Worm (Caenorhabditis elegans) whole organism, young adult: Measurements from ENCODE around the gene cdh-5.

Source experiments
- C06A6.2 ChIP-seq: fragments of 200-800 bp; sonication (Bioruptor generic); conservative IDR thresholded peaks from 2 replicates; pipeline ENCODE4 v1.3.6; 2022; ENCODE audit warnings: missing genetic modification characterization, missing compliant biosample characterization
- C17E4.6 ChIP-seq: fragments of 200-800 bp; sonication (Bioruptor generic); IDR thresholded peaks from 2 replicates; pipeline ENCODE4 v1.3.6; 2022; ENCODE audit warnings: missing genetic modification reagents, missing genetic modification characterization, missing compliant biosample characterization
- K11D2.4 ChIP-seq: fragments of 200-800 bp; sonication (Bioruptor generic); IDR thresholded peaks from 2 replicates; pipeline ENCODE4 v1.3.6; 2022; ENCODE audit warnings: missing genetic modification reagents, missing genetic modification characterization, missing compliant biosample characterization
- T26A5.8 ChIP-seq: sonication (generic microtip); optimal IDR thresholded peaks from 2 replicates; lab custom pipeline; 2016; ENCODE audit warnings: missing genetic modification characterization, missing compliant biosample characterization
- Y56A3A.18 ChIP-seq: fragments of 200-800 bp; sonication (Bioruptor generic); IDR thresholded peaks from 2 replicates; pipeline ENCODE4 v1.3.6; 2022; ENCODE audit warnings: missing genetic modification reagents, missing genetic modification characterization, missing compliant biosample characterization
- ZK185.1 ChIP-seq: sonication (generic microtip); optimal IDR thresholded peaks from 2 replicates; lab custom pipeline; 2016; ENCODE audit warnings: mild to moderate bottlenecking, missing genetic modification characterization, missing compliant biosample characterization; ENCODE audit not compliant: poor library complexity, severe bottlenecking
- athp-1 ChIP-seq: sonication (generic microtip); optimal IDR thresholded peaks from 2 replicates; lab custom pipeline; 2017; ENCODE audit warnings: mild to moderate bottlenecking, missing genetic modification characterization, missing compliant biosample characterization
- attf-3 ChIP-seq: fragments of 200-800 bp; sonication (Bioruptor generic); conservative IDR thresholded peaks from 2 replicates; pipeline ENCODE4 v1.3.6; 2022; ENCODE audit warnings: missing genetic modification reagents, missing genetic modification characterization, missing compliant biosample characterization
- attf-5 ChIP-seq: fragments of 200-800 bp; sonication (Bioruptor generic); optimal IDR thresholded peaks from 2 replicates; lab custom pipeline; 2018; ENCODE audit warnings: mild to moderate bottlenecking, missing genetic modification characterization, missing compliant biosample characterization
- bed-2 ChIP-seq: fragments of 200-800 bp; sonication (Bioruptor generic); IDR thresholded peaks from 2 replicates; pipeline ENCODE4 v1.3.6; 2022; ENCODE audit warnings: missing genetic modification reagents, missing genetic modification characterization, missing compliant biosample characterization
- ceh-27 ChIP-seq: fragments of 200-800 bp; sonication (Bioruptor generic); optimal IDR thresholded peaks from 2 replicates; lab custom pipeline; 2018; ENCODE audit warnings: mild to moderate bottlenecking, missing genetic modification characterization, moderate library complexity, missing compliant biosample characterization
- ceh-91 ChIP-seq: fragments of 200-800 bp; sonication (Bioruptor generic); IDR thresholded peaks from 2 replicates; pipeline ENCODE4 v1.3.6; 2022; ENCODE audit warnings: missing genetic modification reagents, missing genetic modification characterization, missing compliant biosample characterization
- egrh-3 ChIP-seq: fragments of 200-800 bp; sonication (Bioruptor generic); IDR thresholded peaks from 2 replicates; pipeline ENCODE4 v1.3.6; 2022; ENCODE audit warnings: missing genetic modification reagents, missing genetic modification characterization, missing compliant biosample characterization
- ekl-4 ChIP-seq: fragments of 200-800 bp; sonication (Bioruptor generic); IDR thresholded peaks from 2 replicates; pipeline ENCODE4 v1.3.6; 2022; ENCODE audit warnings: missing genetic modification reagents, missing genetic modification characterization, missing compliant biosample characterization
- fkh-3 ChIP-seq: sonication (generic microtip); optimal IDR thresholded peaks from 2 replicates; lab custom pipeline; 2016; ENCODE audit warnings: mild to moderate bottlenecking, missing genetic modification characterization, missing compliant biosample characterization
- hlh-12 ChIP-seq: sonication (generic microtip); optimal IDR thresholded peaks from 2 replicates; lab custom pipeline; 2016; ENCODE audit warnings: missing genetic modification characterization, missing compliant biosample characterization
- hmg-1.2 ChIP-seq: fragments of 200-800 bp; sonication (Bioruptor generic); IDR thresholded peaks from 2 replicates; pipeline ENCODE4 v1.3.6; 2022; ENCODE audit warnings: missing genetic modification reagents, missing genetic modification characterization, missing compliant biosample characterization
- hmg-20 ChIP-seq: fragments of 200-800 bp; sonication (Bioruptor generic); IDR thresholded peaks from 2 replicates; pipeline ENCODE4 v1.3.6; 2022; ENCODE audit warnings: missing genetic modification reagents, missing genetic modification characterization, missing compliant biosample characterization
- hrde-1 ChIP-seq: sonication (generic microtip); optimal IDR thresholded peaks from 2 replicates; lab custom pipeline; 2016; ENCODE audit warnings: missing genetic modification characterization, mild to moderate bottlenecking, missing compliant biosample characterization, moderate library complexity, missing genotype, missing genetic modification reagents, borderline replicate concordance
- let-607 ChIP-seq, 2 experiments: fragments of 200-800 bp in 1 of 2; sonication (Bioruptor generic) in 1 of 2; sonication (generic microtip) in 1 of 2; optimal IDR thresholded peaks; 2 replicates each; lab custom pipeline; 2016 to 2018; ENCODE audit warnings: mild to moderate bottlenecking in 2 of 2, missing compliant biosample characterization in 2 of 2, missing genetic modification characterization in 2 of 2, moderate library complexity in 2 of 2, missing genotype in 1 of 2
- lin-35 ChIP-seq, 3 experiments: fragments of 150-350 bp in 2 of 3; sonication (generic microtip) in 1 of 3; optimal IDR thresholded peaks; 2 replicates each; lab custom pipeline; 2014 to 2018; ENCODE audit warnings: missing biosample characterization in 3 of 3, missing genetic modification characterization in 3 of 3, missing genetic modification reagents in 3 of 3
- lin-40 ChIP-seq: sonication (generic microtip); optimal IDR thresholded peaks from 2 replicates; lab custom pipeline; 2016; ENCODE audit warnings: missing genetic modification characterization, mild to moderate bottlenecking, missing compliant biosample characterization, missing genotype, missing genetic modification reagents
- lin-54 ChIP-seq: fragments of 200-800 bp; sonication (Bioruptor generic); optimal IDR thresholded peaks from 2 replicates; lab custom pipeline; 2018; ENCODE audit warnings: mild to moderate bottlenecking, missing genetic modification characterization, missing compliant biosample characterization
- lir-1 ChIP-seq: fragments of 200-800 bp; sonication (Bioruptor generic); conservative IDR thresholded peaks from 2 replicates; pipeline ENCODE4 v1.3.6; 2022; ENCODE audit warnings: missing genetic modification reagents, missing genetic modification characterization, missing compliant biosample characterization
- madf-10 ChIP-seq: sonication (generic microtip); optimal IDR thresholded peaks from 2 replicates; lab custom pipeline; 2016; ENCODE audit warnings: mild to moderate bottlenecking, missing genetic modification characterization, missing compliant biosample characterization
- madf-8 ChIP-seq: fragments of 200-800 bp; sonication (Bioruptor generic); conservative IDR thresholded peaks from 2 replicates; pipeline ENCODE4 v1.3.6; 2022; ENCODE audit warnings: missing genetic modification reagents, missing genetic modification characterization, missing compliant biosample characterization
- mcd-1 ChIP-seq: fragments of 200-800 bp; sonication (Bioruptor generic); IDR thresholded peaks from 2 replicates; pipeline ENCODE4 v1.3.6; 2022; ENCODE audit warnings: missing genetic modification reagents, missing genetic modification characterization, missing compliant biosample characterization
- mes-4 ChIP-seq: sonication (generic microtip); optimal IDR thresholded peaks from 2 replicates; lab custom pipeline; 2016; ENCODE audit warnings: missing genotype, missing genetic modification characterization, missing compliant biosample characterization
- nhr-120 ChIP-seq: fragments of 200-800 bp; sonication (Bioruptor generic); IDR thresholded peaks from 2 replicates; pipeline ENCODE4 v1.3.6; 2022; ENCODE audit warnings: missing genetic modification characterization, missing compliant biosample characterization
- pbrm-1 ChIP-seq: fragments of 200-800 bp; sonication (Bioruptor generic); IDR thresholded peaks from 2 replicates; pipeline ENCODE4 v1.3.6; 2022; ENCODE audit warnings: missing genetic modification reagents, missing genetic modification characterization, missing compliant biosample characterization
- pha-4 ChIP-seq: fragments of 150-350 bp; sonication (generic microtip); optimal IDR thresholded peaks from 2 replicates; lab custom pipeline; 2014; ENCODE audit warnings: missing biosample characterization, missing genetic modification reagents, missing genetic modification characterization
- rec-8 ChIP-seq, 2 experiments: sonication (generic microtip); optimal IDR thresholded peaks; 2 replicates each; lab custom pipeline; 2016; ENCODE audit warnings: mild to moderate bottlenecking in 2 of 2, missing genetic modification characterization in 2 of 2, missing genetic modification reagents in 2 of 2, missing genotype in 2 of 2, missing biosample characterization in 1 of 2, missing compliant biosample characterization in 1 of 2, moderate library complexity in 1 of 2
- snpc-4 ChIP-seq, 5 experiments: fragments of 150-350 bp in 1 of 5; sonication (generic microtip) in 4 of 5; optimal IDR thresholded peaks; 2 replicates each; lab custom pipeline; 2014 to 2018; ENCODE audit warnings: missing genetic modification characterization in 5 of 5, missing biosample characterization in 3 of 5, antibody characterized with exemption in 2 of 5, mild to moderate bottlenecking in 2 of 5, missing compliant biosample characterization in 2 of 5, missing genotype in 2 of 5, moderate library complexity in 2 of 5, missing genetic modification reagents in 1 of 5
- tbp1 ChIP-seq: fragments of 200-800 bp; sonication (Bioruptor generic); optimal IDR thresholded peaks from 2 replicates; lab custom pipeline; 2018; ENCODE audit warnings: mild to moderate bottlenecking, missing genetic modification characterization, missing compliant biosample characterization
- ztf-18 ChIP-seq: sonication (generic microtip); optimal IDR thresholded peaks from 2 replicates; lab custom pipeline; 2016; ENCODE audit warnings: missing genotype, mild to moderate bottlenecking, missing genetic modification characterization, missing compliant biosample characterization

cdh-5 gene

DNA sequence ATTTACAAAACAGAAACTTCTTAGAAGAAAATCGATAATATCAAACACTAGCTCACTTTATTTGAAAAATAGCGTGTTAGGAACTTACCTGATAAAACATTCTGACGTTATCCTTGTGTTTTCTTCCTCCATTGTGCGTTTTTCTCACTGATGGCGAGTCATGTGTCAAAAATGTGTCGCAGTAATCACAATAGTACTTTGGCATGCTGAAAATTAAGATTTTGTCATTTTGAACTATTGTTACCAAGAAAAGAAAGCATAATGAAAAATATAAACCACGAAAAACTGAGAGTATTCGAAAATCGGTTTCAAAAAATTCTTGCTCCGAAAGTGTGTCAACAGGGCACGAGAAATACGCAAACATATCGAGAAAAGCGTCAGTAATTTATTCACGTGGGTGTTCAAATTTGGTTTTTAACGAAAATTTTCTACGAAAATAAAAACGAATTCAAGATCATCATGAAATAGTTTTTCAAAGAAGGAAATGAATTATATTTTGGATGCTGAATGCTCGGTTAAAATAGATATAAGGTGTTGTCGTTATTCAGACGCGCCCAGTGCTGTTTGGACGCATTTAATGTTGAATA lies 19.0 kb downstream of the cdh-5 start, which contains the start of gene snrp-3 (continued):
- TF ChIP-seq ekl-4 (GFP tag; lab: Robert Waterston, UW) (peak; percentile 52; the same call in 1 of the 2 replicates), T26A5.8 (tag; lab: Kevin White, UChicago) (no peak), ZK185.1 (peak; percentile 76), mcd-1 (peak; percentile 76), lin-54 (GFP tag; lab: Kevin White, UChicago) (peak; percentile 95), fkh-3 (tag; lab: Kevin White, UChicago) (no peak), C17E4.6 (no peak), Y56A3A.18 (GFP tag; lab: Robert Waterston, UW) (no peak), madf-8 (no peak), madf-10 (tag; lab: Kevin White, UChicago) (peak; percentile 42), rec-8 (tag; optimal IDR thresholded peaks at IDR 0.05; lab: Kevin White, UChicago) (no peak), athp-1 (tag; lab: Kevin White, UChicago) (no peak)
- TF ChIP-seq, all 124 proteins: peak for 42

DNA sequence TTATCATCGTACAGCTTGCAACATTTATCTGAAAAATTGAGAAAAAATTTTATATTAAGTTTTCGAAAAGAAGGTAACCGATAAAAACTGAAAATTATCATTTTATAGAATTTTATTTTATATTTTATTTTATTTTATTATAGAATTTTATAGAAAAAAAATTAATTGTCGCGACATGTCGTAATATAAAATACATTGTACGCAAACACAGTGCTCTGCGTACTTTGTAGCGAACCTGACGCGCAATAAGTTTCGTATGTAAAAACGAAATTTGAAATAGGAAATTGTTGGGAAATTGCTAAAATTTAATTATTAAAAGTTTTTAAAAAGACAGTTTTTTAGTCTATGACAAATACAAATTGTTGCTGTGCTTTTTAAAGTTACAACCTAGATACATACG lies 22.8 kb downstream of the cdh-5 start, which contains the start of the genes hst-1 and ints-6:
Gene hst-1 (minus strand): TSS at position 28 of the 400 bp plus-strand sequence.
Gene ints-6 (plus strand): TSS at position 260 of the 400 bp plus-strand sequence.
- TF ChIP-seq pha-4 (tag; lab: Kevin White, UChicago) (no peak), lin-35 (GFP tag; optimal IDR thresholded peaks at IDR 0.05; lab: Kevin White, UChicago) (no peak), ztf-18 (tag; lab: Kevin White, UChicago) (peak; percentile 5), T26A5.8 (tag; lab: Kevin White, UChicago) (no peak), hlh-12 (no peak), madf-8 (no peak), ceh-91 (GFP tag; lab: Robert Waterston, UW) (no peak), ceh-27 (GFP tag; lab: Kevin White, UChicago) (no peak)

DNA sequence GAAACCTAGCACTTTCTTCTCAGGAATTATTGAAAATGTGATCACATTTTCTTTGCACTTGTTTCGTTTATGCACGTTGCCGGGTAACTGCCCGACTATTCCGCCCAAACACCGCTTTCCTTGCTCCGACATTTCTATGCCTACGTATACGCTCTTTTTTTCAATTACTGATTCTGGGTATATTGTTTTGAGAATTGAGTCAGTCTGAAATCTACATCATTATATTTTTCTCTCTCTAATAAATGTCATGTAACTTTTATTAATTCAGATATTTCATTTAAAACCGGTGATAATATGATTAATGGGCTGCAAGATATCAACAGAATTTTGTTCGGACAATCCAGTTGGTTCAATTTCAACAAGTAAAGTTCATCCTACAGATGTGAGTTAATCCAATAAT lies 28.7 kb downstream of the cdh-5 start, which contains the start of gene ttll-11:
Gene ttll-11 (plus strand): TSS at position 301 of the 400 bp plus-strand sequence.
- TF ChIP-seq fkh-3 (tag; lab: Kevin White, UChicago) (no peak), lir-1 (GFP tag; lab: Robert Waterston, UW) (no peak), tbp1 (GFP tag; lab: Kevin White, UChicago) (no peak), egrh-3 (GFP tag; lab: Robert Waterston, UW) (no peak), hrde-1 (tag; lab: Kevin White, UChicago) (no peak), bed-2 (GFP tag; lab: Robert Waterston, UW) (no peak), attf-5 (no peak), nhr-120 (GFP tag; lab: Robert Waterston, UW) (no peak), pbrm-1 (GFP tag; lab: Robert Waterston, UW) (no peak), madf-10 (tag; lab: Kevin White, UChicago) (no peak), hmg-20 (GFP tag; lab: Robert Waterston, UW) (no peak), C06A6.2 (GFP tag; lab: Robert Waterston, UW) (no peak), snpc-4 (GFP tag; optimal IDR thresholded peaks at IDR 0.05; lab: Kevin White, UChicago) (no peak), snpc-4 (tag; optimal IDR thresholded peaks at IDR 0.05; lab: Kevin White, UChicago) (no peak), mes-4 (no peak), hmg-1.2 (GFP tag; lab: Robert Waterston, UW) (no peak), K11D2.4 (GFP tag; lab: Robert Waterston, UW) (no peak), let-607 (tag; optimal IDR thresholded peaks at IDR 0.05; lab: Kevin White, UChicago) (no peak), lin-40 (tag; lab: Kevin White, UChicago) (no peak), attf-3 (no peak)
